Worm (Caenorhabditis elegans): Measurements from ENCODE around the gene ZK1010.8.

ZK1010.8 gene

ce11 chrIII:13019547-13020098, 19.2 kb upstream of the ZK1010.8 start:
- TF ChIP-seq sup-37 (GFP tag; optimal IDR thresholded peaks at IDR 0.05), result no peak
- TF ChIP-seq pax-3 (tag; optimal IDR thresholded peaks at IDR 0.05), result no peak
- no peak for TF ChIP-seq nhr-237 (tag; optimal IDR thresholded peaks at IDR 0.05)
- TF ChIP-seq skn-1 (tag; optimal IDR thresholded peaks at IDR 0.05), result no peak
- TF ChIP-seq ceh-8 (GFP tag; optimal IDR thresholded peaks at IDR 0.05), result peak; percentile 79
- TF ChIP-seq sptf-1 (tag; optimal IDR thresholded peaks at IDR 0.05), result no peak

DNA sequence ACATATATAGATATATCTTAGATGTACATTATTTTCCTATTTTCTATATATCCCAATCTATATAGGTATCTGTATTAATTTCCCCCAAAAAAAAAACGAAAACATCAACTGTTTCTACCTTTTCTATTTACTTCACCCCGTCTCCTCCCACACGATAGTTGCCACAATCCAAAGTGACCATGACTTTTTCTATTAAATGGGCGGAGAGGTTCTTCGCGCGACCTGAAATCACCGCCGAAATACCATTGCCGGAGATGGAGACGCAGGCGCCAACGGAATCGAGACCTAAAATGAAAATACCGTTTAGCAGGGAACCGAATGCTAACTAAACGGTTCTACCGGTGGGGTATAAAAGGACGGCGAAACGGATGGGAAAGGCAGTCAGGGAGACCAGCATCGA, 18.1 kb upstream of the ZK1010.8 start, which contains the start of gene col-98:
Gene col-98, plus strand, starts transcription at position 390 of the 400 bp plus-strand sequence.
- TF ChIP-seq blmp-1 (tag; optimal IDR thresholded peaks at IDR 0.05), result peak; percentile 62
- no peak for TF ChIP-seq efl-1 (optimal IDR thresholded peaks at IDR 0.05)
- TF ChIP-seq efl-1 (GFP tag; optimal IDR thresholded peaks at IDR 0.05 in 1 of 2), result peak in 1 of 2 experiments; percentile 72
- peak; percentile 39 for TF ChIP-seq mep-1 (tag; optimal IDR thresholded peaks at IDR 0.05)
- TF ChIP-seq pag-3 (tag; optimal IDR thresholded peaks at IDR 0.05; ENCODE audit: borderline replicate concordance, insufficient read depth), result no peak
- TF ChIP-seq nhr-47 (tag; optimal IDR thresholded peaks at IDR 0.05), result peak; percentile 14
- no peak for TF ChIP-seq nhr-19 (GFP tag; conservative IDR thresholded peaks at IDR 0.05)
- no peak for TF ChIP-seq lir-3 (tag; optimal IDR thresholded peaks at IDR 0.05; ENCODE audit: poor library complexity)
- no peak for TF ChIP-seq C04F5.9 (tag; optimal IDR thresholded peaks at IDR 0.05)
- TF ChIP-seq mab-9 (GFP tag; IDR thresholded peaks at IDR 0.05), result no peak
- no peak for TF ChIP-seq hpl-2 (GFP tag; optimal IDR thresholded peaks at IDR 0.05)
- peak; percentile 12 for TF ChIP-seq C16A3.4 (tag; optimal IDR thresholded peaks at IDR 0.05)
- no peak for TF ChIP-seq ets-5 (GFP tag; IDR thresholded peaks at IDR 0.05)
- peak; percentile 24 for TF ChIP-seq nhr-71 (tag; optimal IDR thresholded peaks at IDR 0.05)
- TF ChIP-seq snu-23 (GFP tag; optimal IDR thresholded peaks at IDR 0.05), result peak; percentile 42
- peak; percentile 78 for TF ChIP-seq lin-14 (GFP tag; optimal IDR thresholded peaks at IDR 0.05)
- TF ChIP-seq nhr-90 (tag; optimal IDR thresholded peaks at IDR 0.05; ENCODE audit: poor library complexity), result peak; percentile 46
- TF ChIP-seq nhr-85 (tag), result peak; percentile 85
- peak in 1 of 6 experiments; percentile 10 for TF ChIP-seq elt-3 (tag; optimal IDR thresholded peaks at IDR 0.05)
- TF ChIP-seq lsy-2 (tag; optimal IDR thresholded peaks at IDR 0.05), result peak in 1 of 2 experiments; percentile 16

DNA sequence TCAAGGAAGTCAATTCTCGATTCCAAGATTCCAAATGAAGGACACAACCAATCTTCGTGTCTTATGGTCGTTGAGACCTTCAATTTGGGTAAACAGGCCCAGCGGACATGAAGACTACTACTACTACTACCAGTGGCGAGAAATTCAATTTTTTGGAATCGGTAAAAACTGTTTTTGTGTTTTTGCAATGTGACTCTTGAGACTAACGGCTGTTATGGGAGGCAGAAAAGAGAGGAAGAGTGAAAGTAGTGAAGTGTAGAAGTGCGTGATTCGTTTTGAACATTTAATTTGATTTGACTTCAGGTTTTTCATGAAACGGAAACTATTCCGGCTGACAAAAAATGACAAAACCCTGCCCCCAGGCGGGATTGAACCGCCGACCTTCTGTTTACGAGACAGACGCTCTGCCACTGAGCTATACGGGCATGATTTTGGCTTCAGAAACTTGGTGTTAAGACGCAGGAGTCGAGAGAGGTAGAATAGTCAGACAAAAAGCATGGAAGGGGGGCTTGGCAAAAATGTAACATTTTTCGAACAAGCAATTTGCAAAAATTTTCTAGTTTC, 15.4 kb upstream of the ZK1010.8 start:
- peak; percentile 3 for TF ChIP-seq mep-1 (tag; optimal IDR thresholded peaks at IDR 0.05)
- no peak for TF ChIP-seq unc-86 (tag; optimal IDR thresholded peaks at IDR 0.05)
- peak; percentile 68 for TF ChIP-seq blmp-1 (tag; optimal IDR thresholded peaks at IDR 0.05)
- peak; percentile 18 for TF ChIP-seq F16B12.6 (tag; optimal IDR thresholded peaks at IDR 0.05)
- TF ChIP-seq pax-3 (tag; optimal IDR thresholded peaks at IDR 0.05), result peak; percentile 6
- peak; percentile 61 for TF ChIP-seq snu-23 (GFP tag; optimal IDR thresholded peaks at IDR 0.05)
- TF ChIP-seq fos-1 (tag; optimal IDR thresholded peaks at IDR 0.05), result peak; percentile 29
- TF ChIP-seq lin-14 (GFP tag; optimal IDR thresholded peaks at IDR 0.05), result peak; percentile 57
- TF ChIP-seq jun-1 (tag; optimal IDR thresholded peaks at IDR 0.05), result peak; percentile 56
- TF ChIP-seq nhr-28 (tag; optimal IDR thresholded peaks at IDR 0.05), result no peak
- peak; percentile 52 for TF ChIP-seq fkh-8 (tag; optimal IDR thresholded peaks at IDR 0.05)
- TF ChIP-seq ceh-63 (GFP tag; optimal IDR thresholded peaks at IDR 0.05), result no peak
- TF ChIP-seq aha-1 (tag; optimal IDR thresholded peaks at IDR 0.05), result no peak
- peak; percentile 69 for TF ChIP-seq nhr-47 (tag; optimal IDR thresholded peaks at IDR 0.05)
- TF ChIP-seq nhr-85 (tag), result peak; percentile 81
- TF ChIP-seq Y116A8C.19 (tag; optimal IDR thresholded peaks at IDR 0.05; ENCODE audit: borderline replicate concordance), result no peak
- no peak for TF ChIP-seq hlh-4 (tag; optimal IDR thresholded peaks at IDR 0.05)
- TF ChIP-seq dsc-1 (tag; optimal IDR thresholded peaks at IDR 0.05), result peak; percentile 42
- peak; percentile 55 for TF ChIP-seq nhr-77 (tag; optimal IDR thresholded peaks at IDR 0.05)
- peak in 2 of 3 experiments; percentile 25 for TF ChIP-seq dpl-1 (GFP tag; optimal IDR thresholded peaks at IDR 0.05)
- TF ChIP-seq hpl-2 (GFP tag; optimal IDR thresholded peaks at IDR 0.05), result peak; percentile 16
- TF ChIP-seq lin-35 (GFP tag; optimal IDR thresholded peaks at IDR 0.05), result peak; percentile 30 to 75
- TF ChIP-seq elt-3 (tag; optimal IDR thresholded peaks at IDR 0.05), result no peak
- peak; percentile 25 to 66 for TF ChIP-seq lsy-2 (tag; optimal IDR thresholded peaks at IDR 0.05)
- TF ChIP-seq nhr-90 (tag; optimal IDR thresholded peaks at IDR 0.05; ENCODE audit: poor library complexity), result peak; percentile 37
- no peak for TF ChIP-seq pqm-1 (tag; optimal IDR thresholded peaks at IDR 0.05)
- peak; percentile 21 to 51 for TF ChIP-seq efl-1 (optimal IDR thresholded peaks at IDR 0.05)
- peak; percentile 22 to 74 for TF ChIP-seq efl-1 (GFP tag; optimal IDR thresholded peaks at IDR 0.05 in 1 of 2)
- TF ChIP-seq fkh-10 (GFP tag; optimal IDR thresholded peaks at IDR 0.05), result peak; percentile 27
- TF ChIP-seq unc-98 (GFP tag; IDR thresholded peaks at IDR 0.05), result no peak
- peak; percentile 63 for TF ChIP-seq rnt-1 (tag; optimal IDR thresholded peaks at IDR 0.05)
- TF ChIP-seq nhr-237 (tag; optimal IDR thresholded peaks at IDR 0.05), result no peak
- no peak for TF ChIP-seq ztf-11 (tag; optimal IDR thresholded peaks at IDR 0.05)
- TF ChIP-seq nhr-71 (tag; optimal IDR thresholded peaks at IDR 0.05), result peak; percentile 70
